Fruit fly (Drosophila melanogaster) whole organism, embryonic: ENCODE results near the gene CG15043.

Source experiments
- Ada2b ChIP-seq: fragments of 200-800 bp; sonication (Bioruptor generic); IDR thresholded peaks from 2 replicates; pipeline ENCODE4 v1.3.6; 2022; ENCODE audit warnings: missing biosample characterization, missing genetic modification characterization
- Adf1 ChIP-seq: fragments of 200-800 bp; sonication (Bioruptor generic); IDR thresholded peaks from 2 replicates; pipeline ENCODE4 v1.3.6; 2022; ENCODE audit warnings: missing biosample characterization, missing genetic modification characterization
- Blimp-1 ChIP-seq: fragments of 200-800 bp; sonication (Bioruptor generic); optimal IDR thresholded peaks from 3 replicates; lab custom pipeline; 2018; ENCODE audit warnings: missing biosample characterization, missing genetic modification characterization, mild to moderate bottlenecking, moderate library complexity, missing genetic modification reagents
- CG1024 ChIP-seq: fragments of 200-800 bp; sonication (Bioruptor generic); IDR thresholded peaks from 2 replicates; pipeline ENCODE4 v1.3.6; 2022; ENCODE audit warnings: missing biosample characterization, missing genetic modification characterization
- CG10267 ChIP-seq: fragments of 200-800 bp; sonication (Bioruptor generic); optimal IDR thresholded peaks from 2 replicates; lab custom pipeline; 2018; ENCODE audit warnings: missing biosample characterization, mild to moderate bottlenecking, missing genetic modification characterization, moderate library complexity
- CG10979 ChIP-seq: fragments of 200-800 bp; sonication (Bioruptor generic); optimal IDR thresholded peaks from 2 replicates; lab custom pipeline; 2018; ENCODE audit warnings: missing biosample characterization, mild to moderate bottlenecking, missing genetic modification characterization, moderate library complexity
- CG11093 ChIP-seq: fragments of 200-800 bp; sonication (Bioruptor generic); IDR thresholded peaks from 3 replicates; pipeline ENCODE4 v1.3.6; 2022; ENCODE audit warnings: missing biosample characterization, missing genetic modification characterization
- CG11504 ChIP-seq: fragments of 200-800 bp; sonication (Bioruptor generic); optimal IDR thresholded peaks from 3 replicates; lab custom pipeline; 2019; ENCODE audit warnings: missing biosample characterization, mild to moderate bottlenecking, missing genetic modification characterization, moderate library complexity
- CG12391 ChIP-seq: fragments of 200-800 bp; sonication (Bioruptor generic); optimal IDR thresholded peaks from 3 replicates; lab custom pipeline; 2018; ENCODE audit warnings: missing biosample characterization, mild to moderate bottlenecking, missing genetic modification characterization, moderate library complexity
- CG15011 ChIP-seq: fragments of 200-800 bp; sonication (Bioruptor generic); optimal IDR thresholded peaks from 3 replicates; lab custom pipeline; 2018; ENCODE audit warnings: missing biosample characterization, mild to moderate bottlenecking, missing genetic modification characterization
- CG17361 ChIP-seq: fragments of 200-800 bp; sonication (Bioruptor generic); IDR thresholded peaks from 3 replicates; pipeline ENCODE4 v1.3.6; 2022; ENCODE audit warnings: missing biosample characterization, missing genetic modification characterization
- CG17802 ChIP-seq: fragments of 200-800 bp; sonication (Bioruptor generic); optimal IDR thresholded peaks from 2 replicates; lab custom pipeline; 2018; ENCODE audit warnings: missing biosample characterization, mild to moderate bottlenecking, missing genetic modification characterization, moderate library complexity
- CG18262 ChIP-seq: fragments of 200-800 bp; optimal IDR thresholded peaks from 3 replicates; lab custom pipeline; 2019; ENCODE audit warnings: missing biosample characterization, mild to moderate bottlenecking, missing genetic modification characterization, moderate library complexity
- CG18476 ChIP-seq: fragments of 200-800 bp; sonication (Bioruptor generic); optimal IDR thresholded peaks from 2 replicates; lab custom pipeline; 2016; ENCODE audit warnings: missing biosample characterization, mild to moderate bottlenecking, missing genetic modification characterization
- CG2875 ChIP-seq: fragments of 200-800 bp; sonication (Bioruptor generic); optimal IDR thresholded peaks from 2 replicates; lab custom pipeline; 2017; ENCODE audit warnings: missing biosample characterization, mild to moderate bottlenecking, missing genetic modification characterization, missing genetic modification reagents
- CG32772 ChIP-seq: fragments of 200-800 bp; sonication (Bioruptor generic); IDR thresholded peaks from 2 replicates; pipeline ENCODE4 v1.3.6; 2022; ENCODE audit warnings: missing biosample characterization, missing genetic modification characterization
- CG43689 ChIP-seq: fragments of 200-800 bp; sonication (Bioruptor generic); IDR thresholded peaks from 2 replicates; pipeline ENCODE4 v1.3.6; 2022; ENCODE audit warnings: missing biosample characterization, missing genetic modification characterization
- CG6689 ChIP-seq: fragments of 200-800 bp; sonication (Bioruptor generic); IDR thresholded peaks from 2 replicates; pipeline ENCODE4 v1.3.6; 2022; ENCODE audit warnings: missing biosample characterization, missing genetic modification characterization
- CTCF ChIP-seq: fragments of 200-800 bp; sonication (Bioruptor generic); optimal IDR thresholded peaks from 2 replicates; lab custom pipeline; 2017; ENCODE audit warnings: missing biosample characterization, mild to moderate bottlenecking, missing genetic modification characterization, moderate library complexity
- Chrac-16 ChIP-seq: fragments of 200-800 bp; sonication (Bioruptor generic); optimal IDR thresholded peaks from 3 replicates; lab custom pipeline; 2016; ENCODE audit warnings: missing biosample characterization, missing genetic modification characterization
- Drgx ChIP-seq: fragments of 200-800 bp; sonication (Bioruptor generic); IDR thresholded peaks from 2 replicates; pipeline ENCODE4 v1.3.6; 2022; ENCODE audit warnings: missing biosample characterization, missing genetic modification characterization
- Elba2 ChIP-seq: fragments of 200-800 bp; sonication (Bioruptor generic); optimal IDR thresholded peaks from 3 replicates; lab custom pipeline; 2016; ENCODE audit warnings: missing biosample characterization, missing genetic modification characterization
- Ets65A ChIP-seq: fragments of 200-800 bp; sonication (Bioruptor generic); peaks from one replicate; lab custom pipeline; 2016; ENCODE audit warnings: missing biosample characterization, missing genetic modification characterization
- NfI ChIP-seq: fragments of 200-800 bp; sonication (Bioruptor generic); optimal IDR thresholded peaks from 3 replicates; lab custom pipeline; 2018; ENCODE audit warnings: missing biosample characterization, mild to moderate bottlenecking, missing genetic modification characterization, moderate library complexity
- Ptx1 ChIP-seq: fragments of 200-800 bp; sonication (Bioruptor generic); IDR thresholded peaks from 2 replicates; pipeline ENCODE4 v1.3.6; 2022; ENCODE audit warnings: missing biosample characterization, missing genetic modification characterization
- Ssrp ChIP-seq: fragments of 200-800 bp; sonication (Bioruptor generic); optimal IDR thresholded peaks from 2 replicates; lab custom pipeline; 2018; ENCODE audit warnings: missing biosample characterization, mild to moderate bottlenecking, missing genetic modification characterization, moderate library complexity
- ab ChIP-seq: fragments of 200-800 bp; sonication (Bioruptor generic); optimal IDR thresholded peaks from 2 replicates; lab custom pipeline; 2016; ENCODE audit warnings: missing biosample characterization, missing genetic modification characterization
- bsh ChIP-seq, 2 experiments: fragments of 200-800 bp; sonication (Bioruptor generic); optimal IDR thresholded peaks; 2 replicates each; lab custom pipeline; 2017 to 2018; ENCODE audit warnings: mild to moderate bottlenecking in 2 of 2, missing biosample characterization in 2 of 2, missing genetic modification characterization in 2 of 2, moderate library complexity in 1 of 2
- caup ChIP-seq: fragments of 200-800 bp; sonication (Bioruptor generic); optimal IDR thresholded peaks from 3 replicates; lab custom pipeline; 2017; ENCODE audit warnings: missing biosample characterization, mild to moderate bottlenecking, missing genetic modification characterization, moderate library complexity; ENCODE audit not compliant: severe bottlenecking
- cwo ChIP-seq: fragments of 200-800 bp; sonication (Bioruptor generic); optimal IDR thresholded peaks from 3 replicates; lab custom pipeline; 2017; ENCODE audit warnings: missing biosample characterization, missing genetic modification characterization, mild to moderate bottlenecking, moderate library complexity, missing genetic modification reagents
- dmrt11E ChIP-seq: fragments of 200-800 bp; sonication (Bioruptor generic); optimal IDR thresholded peaks from 3 replicates; lab custom pipeline; 2018; ENCODE audit warnings: missing biosample characterization, mild to moderate bottlenecking, missing genetic modification characterization, moderate library complexity
- dysf ChIP-seq: fragments of 200-800 bp; sonication (Bioruptor generic); IDR thresholded peaks from 3 replicates; pipeline ENCODE4 v1.3.6; 2022; ENCODE audit warnings: missing biosample characterization, missing genetic modification characterization
- gem ChIP-seq: fragments of 200-800 bp; sonication (Bioruptor generic); optimal IDR thresholded peaks from 2 replicates; lab custom pipeline; 2019; ENCODE audit warnings: missing biosample characterization, mild to moderate bottlenecking, missing genetic modification characterization, moderate library complexity
- grau ChIP-seq: fragments of 200-800 bp; optimal IDR thresholded peaks from 3 replicates; lab custom pipeline; 2019; ENCODE audit warnings: missing biosample characterization, mild to moderate bottlenecking, missing genetic modification characterization, moderate library complexity
- hth ChIP-seq: fragments of >200 bp; optimal IDR thresholded peaks from 2 replicates; lab custom pipeline; 2017; ENCODE audit warnings: inconsistent platforms
- lmd ChIP-seq: fragments of 200-800 bp; sonication (Bioruptor generic); IDR thresholded peaks from 2 replicates; pipeline ENCODE4 v1.3.6; 2022; ENCODE audit warnings: missing biosample characterization, missing genetic modification characterization
- lov ChIP-seq, 2 experiments: fragments of 200-800 bp in 1 of 2; fragments of >200 bp in 1 of 2; sonication (Bioruptor generic) in 1 of 2; IDR thresholded peaks in 1 of 2; optimal IDR thresholded peaks in 1 of 2; 2 replicates in 1 of 2; 3 replicates in 1 of 2; pipeline versions ENCODE4 v1.3.6 to Lab custom; 2017 to 2022; ENCODE audit warnings: missing biosample characterization in 1 of 2, missing genetic modification characterization in 1 of 2
- otp ChIP-seq: fragments of 200-800 bp; sonication (Bioruptor generic); IDR thresholded peaks from 3 replicates; pipeline ENCODE4, ENCODE4 v1.3.6; 2022; ENCODE audit warnings: missing biosample characterization, missing genetic modification characterization
- phol ChIP-seq: fragments of 200-800 bp; sonication (Bioruptor generic); optimal IDR thresholded peaks from 3 replicates; lab custom pipeline; 2018; ENCODE audit warnings: missing biosample characterization, mild to moderate bottlenecking, missing genetic modification characterization, moderate library complexity
- sens ChIP-seq: fragments of 200-800 bp; sonication (Bioruptor generic); peaks from one replicate; lab custom pipeline; 2016; ENCODE audit warnings: missing biosample characterization, missing genetic modification characterization
- sens-2 ChIP-seq: fragments of 200-800 bp; sonication (Bioruptor generic); IDR thresholded peaks from 2 replicates; pipeline ENCODE4 v1.3.6; 2022; ENCODE audit warnings: missing biosample characterization, missing genetic modification characterization
- slou ChIP-seq: fragments of 200-800 bp; sonication (Bioruptor generic); optimal IDR thresholded peaks from 3 replicates; lab custom pipeline; 2016; ENCODE audit warnings: missing biosample characterization, missing genetic modification characterization
- sug ChIP-seq: fragments of 200-800 bp; optimal IDR thresholded peaks from 2 replicates; lab custom pipeline; 2019; ENCODE audit warnings: missing biosample characterization, mild to moderate bottlenecking, missing genetic modification characterization, moderate library complexity
- unpg ChIP-seq: fragments of 200-800 bp; sonication (Bioruptor generic); optimal IDR thresholded peaks from 3 replicates; lab custom pipeline; 2018; ENCODE audit warnings: missing biosample characterization, mild to moderate bottlenecking, missing genetic modification characterization, moderate library complexity

The CG15043 gene

dm6 chrX:18541915-18542314, 47.9 kb upstream of the CG15043 start (continued):
- TF ChIP-seq CG18262 (tag; lab: Kevin White, UChicago) (peak; percentile 41), sens-2 (GFP tag; lab: Robert Waterston, UW) (no peak), bsh (GFP tag; optimal IDR thresholded peaks at IDR 0.05; lab: Kevin White, UChicago) (peak; percentile 4 to 43), sens (GFP tag; lab: Kevin White, UChicago) (peak; percentile 91), slou (GFP tag; lab: Kevin White, UChicago) (no peak), lov (optimal IDR thresholded peaks at IDR 0.05; lab: Kevin White, UChicago) (no peak), lov (GFP tag; IDR thresholded peaks at IDR 0.05; lab: Robert Waterston, UW) (0 out of 3 replicates have a peak, but pooled peaks have one; percentile 41), Chrac-16 (peak; percentile 1), CG10979 (peak; percentile 49), dmrt11E (tag; lab: Kevin White, UChicago) (peak; percentile 45), lmd (GFP tag; lab: Robert Waterston, UW) (peak; percentile 36), CG12391 (tag; lab: Kevin White, UChicago) (peak; percentile 17), CG10267 (tag; lab: Kevin White, UChicago) (peak; percentile 7), phol (tag; lab: Kevin White, UChicago) (peak; percentile 47), Ada2b (0 out of 2 replicates have a peak, but pooled peaks have one; percentile 7), CG32772 (0 out of 2 replicates have a peak, but pooled peaks have one; percentile 17), Ssrp (tag; lab: Kevin White, UChicago) (peak; percentile 28), hth (lab: Kevin White, UChicago) (no peak), CG17361 (GFP tag; lab: Robert Waterston, UW) (0 out of 3 replicates have a peak, but pooled peaks have one; percentile 23), CG18476 (GFP tag; lab: Kevin White, UChicago) (no peak), grau (tag; lab: Kevin White, UChicago) (peak; percentile 13), gem (tag; lab: Kevin White, UChicago) (peak; percentile 59), unpg (GFP tag; lab: Kevin White, UChicago) (peak; percentile 33), CG2875 (no peak)

dm6 chrX:18540268-18540667, 46.3 kb upstream of the CG15043 start:
- peak; percentile 26 for TF ChIP-seq dmrt11E (tag; lab: Kevin White, UChicago)
- peak; percentile 21 for TF ChIP-seq gem (tag; lab: Kevin White, UChicago)
- no peak for TF ChIP-seq NfI (GFP tag; lab: Kevin White, UChicago)
- TF ChIP-seq unpg (GFP tag; lab: Kevin White, UChicago): no peak
- TF ChIP-seq Drgx (GFP tag; lab: Robert Waterston, UW): peak; percentile 37; the same call in 1 of the 2 replicates
- no peak for TF ChIP-seq CG1024 (GFP tag; lab: Robert Waterston, UW)
- no peak for TF ChIP-seq CG15011 (GFP tag; lab: Kevin White, UChicago)
- TF ChIP-seq phol (tag; lab: Kevin White, UChicago): peak; percentile 14
- TF ChIP-seq CG17802 (tag; lab: Kevin White, UChicago): no peak
- TF ChIP-seq otp (GFP tag; lab: Robert Waterston, UW): no peak
- no peak for TF ChIP-seq dysf (GFP tag; lab: Robert Waterston, UW)
- peak; percentile 11 for TF ChIP-seq CG11504 (tag; lab: Kevin White, UChicago)
- TF ChIP-seq CTCF: no peak
- no peak for TF ChIP-seq caup (GFP tag; lab: Kevin White, UChicago)
- TF ChIP-seq Blimp-1: peak; percentile 7
- TF ChIP-seq Ets65A (GFP tag; lab: Kevin White, UChicago): no peak
- TF ChIP-seq CG6689 (GFP tag; lab: Robert Waterston, UW): no peak
- no peak for TF ChIP-seq Elba2 (GFP tag; lab: Kevin White, UChicago)
- no peak for TF ChIP-seq ab
- TF ChIP-seq CG43689 (GFP tag; lab: Robert Waterston, UW): no peak
- no peak for TF ChIP-seq sug (tag; lab: Kevin White, UChicago)
- 0 out of 2 replicates have a peak, but pooled peaks have one; percentile 14 for TF ChIP-seq Ptx1 (GFP tag; lab: Robert Waterston, UW)
- TF ChIP-seq CG11093 (GFP tag; lab: Robert Waterston, UW): no peak
- peak; percentile 24 for TF ChIP-seq Ssrp (tag; lab: Kevin White, UChicago)
- no peak for TF ChIP-seq Adf1 (GFP tag; lab: Robert Waterston, UW)
- peak; percentile 35 for TF ChIP-seq CG10979
- peak; percentile 12 to 45 for TF ChIP-seq bsh (GFP tag; optimal IDR thresholded peaks at IDR 0.05; lab: Kevin White, UChicago)
- TF ChIP-seq CG17361 (GFP tag; lab: Robert Waterston, UW): 0 out of 3 replicates have a peak, but pooled peaks have one; percentile 17
- TF ChIP-seq cwo (GFP tag; lab: Kevin White, UChicago): no peak
